Worm (Caenorhabditis elegans) whole organism, young adult: ENCODE results near the gene M03A1.3.

Experiments used
- B0035.1 ChIP-seq: sonication (generic microtip); optimal IDR thresholded peaks from 2 replicates; lab custom pipeline; 2016; ENCODE audit warnings: missing genetic modification characterization, mild to moderate bottlenecking, missing compliant biosample characterization, missing genotype, missing genetic modification reagents
- F33H1.4 ChIP-seq: fragments of 200-800 bp; sonication (Bioruptor generic); IDR thresholded peaks from 2 replicates; pipeline ENCODE4 v1.3.6; 2022; ENCODE audit warnings: missing genetic modification reagents, missing genetic modification characterization, missing compliant biosample characterization
- F39B2.1 ChIP-seq: fragments of 200-800 bp; sonication (Bioruptor generic); IDR thresholded peaks from 2 replicates; pipeline ENCODE4 v1.3.6; 2022; ENCODE audit warnings: missing genetic modification reagents, missing genetic modification characterization, missing compliant biosample characterization
- F52B5.7 ChIP-seq: sonication (generic microtip); optimal IDR thresholded peaks from 2 replicates; lab custom pipeline; 2016; ENCODE audit warnings: mild to moderate bottlenecking, missing genetic modification characterization, missing compliant biosample characterization
- F57A8.1 ChIP-seq: fragments of 200-800 bp; sonication (Bioruptor generic); optimal IDR thresholded peaks from 2 replicates; lab custom pipeline; 2018; ENCODE audit warnings: mild to moderate bottlenecking, missing genetic modification characterization, moderate library complexity, missing compliant biosample characterization
- F57C9.4 ChIP-seq: sonication (generic microtip); optimal IDR thresholded peaks from 2 replicates; lab custom pipeline; 2017; ENCODE audit warnings: mild to moderate bottlenecking, missing genetic modification characterization, missing compliant biosample characterization
- K11D2.4 ChIP-seq: fragments of 200-800 bp; sonication (Bioruptor generic); IDR thresholded peaks from 2 replicates; pipeline ENCODE4 v1.3.6; 2022; ENCODE audit warnings: missing genetic modification reagents, missing genetic modification characterization, missing compliant biosample characterization
- Y53G8AR.9 ChIP-seq: fragments of 200-800 bp; sonication (Bioruptor generic); conservative IDR thresholded peaks from 2 replicates; pipeline ENCODE4 v1.3.6; 2022; ENCODE audit warnings: missing genetic modification reagents, missing genetic modification characterization, missing compliant biosample characterization
- Y56A3A.18 ChIP-seq: fragments of 200-800 bp; sonication (Bioruptor generic); IDR thresholded peaks from 2 replicates; pipeline ENCODE4 v1.3.6; 2022; ENCODE audit warnings: missing genetic modification reagents, missing genetic modification characterization, missing compliant biosample characterization
- Y67H2A.10 ChIP-seq: fragments of 200-800 bp; sonication (Bioruptor generic); conservative IDR thresholded peaks from 2 replicates; pipeline ENCODE4 v1.3.6; 2022; ENCODE audit warnings: missing genetic modification reagents, missing genetic modification characterization, missing compliant biosample characterization
- Y95B8A.8 ChIP-seq: fragments of 200-800 bp; sonication (Bioruptor generic); IDR thresholded peaks from 2 replicates; pipeline ENCODE4 v1.3.6; 2022; ENCODE audit warnings: missing genetic modification reagents, missing genetic modification characterization, missing compliant biosample characterization
- atf-7 ChIP-seq: sonication (generic microtip); optimal IDR thresholded peaks from 2 replicates; lab custom pipeline; 2017; ENCODE audit warnings: mild to moderate bottlenecking, missing genetic modification characterization, missing compliant biosample characterization
- athp-1 ChIP-seq: sonication (generic microtip); optimal IDR thresholded peaks from 2 replicates; lab custom pipeline; 2017; ENCODE audit warnings: mild to moderate bottlenecking, missing genetic modification characterization, missing compliant biosample characterization
- attf-5 ChIP-seq: fragments of 200-800 bp; sonication (Bioruptor generic); optimal IDR thresholded peaks from 2 replicates; lab custom pipeline; 2018; ENCODE audit warnings: mild to moderate bottlenecking, missing genetic modification characterization, missing compliant biosample characterization
- bed-1 ChIP-seq: fragments of 200-800 bp; sonication (Bioruptor generic); IDR thresholded peaks from 2 replicates; pipeline ENCODE4 v1.3.6; 2022; ENCODE audit warnings: missing genetic modification reagents, missing genetic modification characterization, missing compliant biosample characterization
- ccch-3 ChIP-seq: fragments of 200-800 bp; sonication (Bioruptor generic); optimal IDR thresholded peaks from 2 replicates; lab custom pipeline; 2018; ENCODE audit warnings: mild to moderate bottlenecking, missing genetic modification characterization, missing compliant biosample characterization
- ceh-40 ChIP-seq: fragments of 200-800 bp; sonication (Bioruptor generic); IDR thresholded peaks from 2 replicates; pipeline ENCODE4 v1.3.6; 2022; ENCODE audit warnings: missing genetic modification characterization, missing compliant biosample characterization
- ceh-58 ChIP-seq: fragments of 200-800 bp; sonication (Bioruptor generic); IDR thresholded peaks from 2 replicates; pipeline ENCODE4 v1.3.6; 2022; ENCODE audit warnings: missing genetic modification characterization, missing compliant biosample characterization
- die-1 ChIP-seq: sonication (generic microtip); optimal IDR thresholded peaks from 2 replicates; lab custom pipeline; 2016; ENCODE audit warnings: missing genotype, mild to moderate bottlenecking, missing genetic modification characterization, missing compliant biosample characterization
- dpl-1 ChIP-seq: fragments of 150-350 bp; optimal IDR thresholded peaks from 2 replicates; lab custom pipeline; 2014; ENCODE audit warnings: missing biosample characterization, missing genetic modification reagents, missing genetic modification characterization
- efl-1 ChIP-seq: fragments of 150-350 bp; optimal IDR thresholded peaks from 2 replicates; lab custom pipeline; 2014; ENCODE audit warnings: missing biosample characterization, missing genetic modification reagents, missing genetic modification characterization
- egl-18 ChIP-seq: fragments of 200-800 bp; sonication (Bioruptor generic); IDR thresholded peaks from 2 replicates; pipeline ENCODE4 v1.3.6; 2022; ENCODE audit warnings: missing genetic modification reagents, missing genetic modification characterization, missing compliant biosample characterization
- egl-44 ChIP-seq: fragments of 200-800 bp; sonication (Bioruptor generic); IDR thresholded peaks from 2 replicates; pipeline ENCODE4 v1.3.6; 2022; ENCODE audit warnings: missing genetic modification reagents, missing genetic modification characterization, missing compliant biosample characterization
- ekl-4 ChIP-seq: fragments of 200-800 bp; sonication (Bioruptor generic); IDR thresholded peaks from 2 replicates; pipeline ENCODE4 v1.3.6; 2022; ENCODE audit warnings: missing genetic modification reagents, missing genetic modification characterization, missing compliant biosample characterization
- hmg-1.2 ChIP-seq: fragments of 200-800 bp; sonication (Bioruptor generic); IDR thresholded peaks from 2 replicates; pipeline ENCODE4 v1.3.6; 2022; ENCODE audit warnings: missing genetic modification reagents, missing genetic modification characterization, missing compliant biosample characterization
- hrde-1 ChIP-seq: sonication (generic microtip); optimal IDR thresholded peaks from 2 replicates; lab custom pipeline; 2016; ENCODE audit warnings: missing genetic modification characterization, mild to moderate bottlenecking, missing compliant biosample characterization, moderate library complexity, missing genotype, missing genetic modification reagents, borderline replicate concordance
- hsf-1 ChIP-seq: fragments of 200-800 bp; sonication (Bioruptor generic); IDR thresholded peaks from 2 replicates; pipeline ENCODE4 v1.3.6; 2022; ENCODE audit warnings: missing genetic modification reagents, missing genetic modification characterization, missing compliant biosample characterization
- lag-1 ChIP-seq: fragments of 200-800 bp; sonication (Bioruptor generic); IDR thresholded peaks from 2 replicates; pipeline ENCODE4 v1.3.6; 2022; ENCODE audit warnings: missing genetic modification reagents, missing genetic modification characterization, missing compliant biosample characterization
- lin-26 ChIP-seq: fragments of 200-800 bp; sonication (Bioruptor generic); IDR thresholded peaks from 2 replicates; pipeline ENCODE4 v1.3.6; 2022; ENCODE audit warnings: missing genetic modification reagents, missing genetic modification characterization, missing compliant biosample characterization
- lin-35 ChIP-seq, 3 experiments: fragments of 150-350 bp in 2 of 3; sonication (generic microtip) in 1 of 3; optimal IDR thresholded peaks; 2 replicates each; lab custom pipeline; 2014 to 2018; ENCODE audit warnings: missing biosample characterization in 3 of 3, missing genetic modification characterization in 3 of 3, missing genetic modification reagents in 3 of 3
- lsl-1 ChIP-seq: fragments of 200-800 bp; sonication (Bioruptor generic); optimal IDR thresholded peaks from 2 replicates; lab custom pipeline; 2018; ENCODE audit warnings: mild to moderate bottlenecking, missing genetic modification characterization, moderate library complexity, missing compliant biosample characterization
- lsy-27 ChIP-seq: sonication (generic microtip); optimal IDR thresholded peaks from 2 replicates; lab custom pipeline; 2017; ENCODE audit warnings: missing genetic modification characterization, mild to moderate bottlenecking, missing compliant biosample characterization, antibody characterized with exemption, missing genotype, borderline replicate concordance; ENCODE audit not compliant: insufficient read depth
- nhr-120 ChIP-seq: fragments of 200-800 bp; sonication (Bioruptor generic); IDR thresholded peaks from 2 replicates; pipeline ENCODE4 v1.3.6; 2022; ENCODE audit warnings: missing genetic modification characterization, missing compliant biosample characterization
- nhr-179 ChIP-seq: sonication (generic microtip); optimal IDR thresholded peaks from 2 replicates; lab custom pipeline; 2016; ENCODE audit warnings: mild to moderate bottlenecking, missing genetic modification characterization, missing compliant biosample characterization
- pbrm-1 ChIP-seq: fragments of 200-800 bp; sonication (Bioruptor generic); IDR thresholded peaks from 2 replicates; pipeline ENCODE4 v1.3.6; 2022; ENCODE audit warnings: missing genetic modification reagents, missing genetic modification characterization, missing compliant biosample characterization
- repo-1 ChIP-seq: sonication (generic microtip); optimal IDR thresholded peaks from 2 replicates; lab custom pipeline; 2017; ENCODE audit warnings: mild to moderate bottlenecking, missing genetic modification characterization, missing compliant biosample characterization
- sea-2 ChIP-seq: fragments of 200-800 bp; sonication (Bioruptor generic); IDR thresholded peaks from 2 replicates; pipeline ENCODE4 v1.3.6; 2022; ENCODE audit warnings: missing genetic modification characterization, missing compliant biosample characterization
- snpc-1.3 ChIP-seq: sonication (generic microtip); optimal IDR thresholded peaks from 2 replicates; lab custom pipeline; 2017; ENCODE audit warnings: missing genetic modification characterization, mild to moderate bottlenecking, missing compliant biosample characterization, antibody characterized with exemption, moderate library complexity, missing genotype, missing genetic modification reagents; ENCODE audit not compliant: insufficient read depth
- snpc-4 ChIP-seq, 5 experiments: fragments of 150-350 bp in 1 of 5; sonication (generic microtip) in 4 of 5; optimal IDR thresholded peaks; 2 replicates each; lab custom pipeline; 2014 to 2018; ENCODE audit warnings: missing genetic modification characterization in 5 of 5, missing biosample characterization in 3 of 5, antibody characterized with exemption in 2 of 5, mild to moderate bottlenecking in 2 of 5, missing compliant biosample characterization in 2 of 5, missing genotype in 2 of 5, moderate library complexity in 2 of 5, missing genetic modification reagents in 1 of 5
- somi-1 ChIP-seq: fragments of 200-800 bp; sonication (Bioruptor generic); optimal IDR thresholded peaks from 2 replicates; lab custom pipeline; 2018; ENCODE audit warnings: mild to moderate bottlenecking, missing genetic modification characterization, missing compliant biosample characterization
- tbp1 ChIP-seq: fragments of 200-800 bp; sonication (Bioruptor generic); optimal IDR thresholded peaks from 2 replicates; lab custom pipeline; 2018; ENCODE audit warnings: mild to moderate bottlenecking, missing genetic modification characterization, missing compliant biosample characterization
- tbx-9 ChIP-seq: sonication (generic microtip); optimal IDR thresholded peaks from 2 replicates; lab custom pipeline; 2016; ENCODE audit warnings: borderline replicate concordance, missing genetic modification characterization, inconsistent platforms, missing compliant biosample characterization
- unc-130 ChIP-seq: sonication (generic microtip); optimal IDR thresholded peaks from 2 replicates; lab custom pipeline; 2016; ENCODE audit warnings: missing genetic modification reagents, missing genetic modification characterization, missing compliant biosample characterization
- unc-62 ChIP-seq: fragments of 150-350 bp; optimal IDR thresholded peaks from 2 replicates; lab custom pipeline; 2014; ENCODE audit warnings: missing biosample characterization, missing genetic modification reagents, missing genetic modification characterization
- zim-3 ChIP-seq: sonication (generic microtip); optimal IDR thresholded peaks from 2 replicates; lab custom pipeline; 2017; ENCODE audit warnings: mild to moderate bottlenecking, missing genetic modification characterization, moderate library complexity, missing compliant biosample characterization
- ztf-26 ChIP-seq: sonication (generic microtip); optimal IDR thresholded peaks from 2 replicates; lab custom pipeline; 2017; ENCODE audit warnings: missing genetic modification characterization, missing compliant biosample characterization
- ztf-28 ChIP-seq: fragments of 200-800 bp; sonication (Bioruptor generic); IDR thresholded peaks from 2 replicates; pipeline ENCODE4 v1.3.6; 2022; ENCODE audit warnings: missing genetic modification reagents, missing genetic modification characterization, missing compliant biosample characterization
- ztf-3 ChIP-seq: fragments of 200-800 bp; sonication (Bioruptor generic); optimal IDR thresholded peaks from 2 replicates; lab custom pipeline; 2018; ENCODE audit warnings: mild to moderate bottlenecking, missing genetic modification characterization, missing compliant biosample characterization

The M03A1.3 gene

DNA sequence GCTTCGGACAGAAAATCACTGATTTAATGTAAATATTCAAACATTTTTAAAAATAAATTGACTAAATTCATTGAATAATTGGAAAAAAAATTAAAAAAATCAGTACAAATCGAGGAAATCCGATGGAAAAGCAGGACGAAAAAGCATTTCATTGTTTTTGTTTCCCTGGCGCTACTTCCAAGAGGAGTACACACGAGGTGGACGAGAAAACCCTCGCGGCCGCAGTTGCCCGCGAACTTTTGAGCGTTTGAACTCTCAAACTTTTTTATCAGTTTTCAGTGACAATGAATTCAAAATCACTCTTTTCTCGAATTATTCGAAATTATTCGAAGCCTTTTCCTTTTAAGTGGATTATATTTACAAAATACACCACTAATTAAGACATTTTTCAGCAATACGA is 45.4 kb downstream of the M03A1.3 start, which contains the start of gene F35D11.4 (continued):
- TF ChIP-seq Y67H2A.10 (GFP tag; lab: Robert Waterston, UW) (0 out of 2 replicates have a peak, but pooled peaks have one; percentile 21), Y56A3A.18 (GFP tag; lab: Robert Waterston, UW) (no peak), ccch-3 (no peak), lin-26 (GFP tag; lab: Robert Waterston, UW) (no peak), hsf-1 (no peak), snpc-1.3 (tag; lab: Kevin White, UChicago) (peak; percentile 2), F39B2.1 (no peak), dpl-1 (GFP tag; lab: Kevin White, UChicago) (peak; percentile 76), Y95B8A.8 (GFP tag; lab: Robert Waterston, UW) (no peak), nhr-179 (no peak), tbx-9 (tag; lab: Kevin White, UChicago) (no peak), F52B5.7 (tag; lab: Kevin White, UChicago) (no peak), bed-1 (GFP tag; lab: Robert Waterston, UW) (no peak), lsl-1 (GFP tag; lab: Kevin White, UChicago) (peak; percentile 73), unc-62 (GFP tag; lab: Kevin White, UChicago) (no peak), Y53G8AR.9 (GFP tag; lab: Robert Waterston, UW) (0 out of 2 replicates have a peak, but pooled peaks have one; percentile 22), ztf-28 (GFP tag; lab: Robert Waterston, UW) (peak; percentile 26; the same call in 1 of the 2 replicates), ekl-4 (GFP tag; lab: Robert Waterston, UW) (0 out of 2 replicates have a peak, but pooled peaks have one; percentile 12), lsy-27 (tag; lab: Kevin White, UChicago) (no peak), somi-1 (GFP tag; lab: Kevin White, UChicago) (no peak), unc-130 (peak; percentile 86), attf-5 (GFP tag; lab: Kevin White, UChicago) (peak; percentile 48), nhr-120 (GFP tag; lab: Robert Waterston, UW) (no peak), hmg-1.2 (peak; percentile 46), zim-3 (tag; lab: Kevin White, UChicago) (no peak), sea-2 (GFP tag; lab: Robert Waterston, UW) (no peak), pbrm-1 (GFP tag; lab: Robert Waterston, UW) (0 out of 2 replicates have a peak, but pooled peaks have one; percentile 49), lin-35 (GFP tag; optimal IDR thresholded peaks at IDR 0.05; lab: Kevin White, UChicago) (peak in 2 of 3 experiments; percentile 23 to 80), egl-44 (GFP tag; lab: Robert Waterston, UW) (no peak), K11D2.4 (GFP tag; lab: Robert Waterston, UW) (peak; percentile 59; the same call in 1 of the 2 replicates), tbp1 (peak; percentile 48), F57A8.1 (GFP tag; lab: Kevin White, UChicago) (no peak), F57C9.4 (tag; lab: Kevin White, UChicago) (no peak), B0035.1 (no peak), F33H1.4 (GFP tag; lab: Robert Waterston, UW) (peak; percentile 68), repo-1 (tag; lab: Kevin White, UChicago) (no peak), die-1 (tag; lab: Kevin White, UChicago) (no peak), efl-1 (GFP tag; lab: Kevin White, UChicago) (peak; percentile 77), athp-1 (tag; lab: Kevin White, UChicago) (peak; percentile 46), snpc-4 (GFP tag; optimal IDR thresholded peaks at IDR 0.05; lab: Kevin White, UChicago) (no peak), snpc-4 (tag; optimal IDR thresholded peaks at IDR 0.05; lab: Kevin White, UChicago) (peak in 3 of 4 experiments; percentile 10 to 52 (median 27)), lag-1 (GFP tag; lab: Robert Waterston, UW) (no peak), hrde-1 (tag; lab: Kevin White, UChicago) (no peak), ceh-58 (GFP tag; lab: Robert Waterston, UW) (no peak), atf-7 (tag; lab: Kevin White, UChicago) (peak; percentile 37), ztf-3 (GFP tag; lab: Kevin White, UChicago) (no peak), ceh-40 (GFP tag; lab: Robert Waterston, UW) (no peak), egl-18 (GFP tag; lab: Robert Waterston, UW) (no peak), ztf-26 (no peak)
